Fruit fly (Drosophila melanogaster) whole organism, embryonic: ENCODE results near the gene Sld5.

Experiments used
- CG10147 ChIP-seq: fragments of 200-800 bp; sonication (Bioruptor generic); optimal IDR thresholded peaks from 2 replicates; lab custom pipeline; 2019; ENCODE audit warnings: missing biosample characterization, mild to moderate bottlenecking, missing genetic modification characterization, moderate library complexity
- CG10209 ChIP-seq: fragments of 200-800 bp; sonication (Bioruptor generic); optimal IDR thresholded peaks from 3 replicates; lab custom pipeline; 2017; ENCODE audit warnings: missing biosample characterization, mild to moderate bottlenecking, missing genetic modification characterization, missing genetic modification reagents
- CG10267 ChIP-seq: fragments of 200-800 bp; sonication (Bioruptor generic); optimal IDR thresholded peaks from 2 replicates; lab custom pipeline; 2018; ENCODE audit warnings: missing biosample characterization, mild to moderate bottlenecking, missing genetic modification characterization, moderate library complexity
- CG10979 ChIP-seq: fragments of 200-800 bp; sonication (Bioruptor generic); optimal IDR thresholded peaks from 2 replicates; lab custom pipeline; 2018; ENCODE audit warnings: missing biosample characterization, mild to moderate bottlenecking, missing genetic modification characterization, moderate library complexity
- CG11085 ChIP-seq: fragments of 200-800 bp; sonication (Bioruptor generic); IDR thresholded peaks from 2 replicates; pipeline ENCODE4 v1.3.6; 2022; ENCODE audit warnings: missing biosample characterization, missing genetic modification characterization
- CG12071 ChIP-seq: fragments of 200-800 bp; sonication (Bioruptor generic); optimal IDR thresholded peaks from 3 replicates; lab custom pipeline; 2018; ENCODE audit warnings: missing biosample characterization, mild to moderate bottlenecking, missing genetic modification characterization
- CG12155 ChIP-seq: fragments of 200-800 bp; sonication (Bioruptor generic); optimal IDR thresholded peaks from 3 replicates; lab custom pipeline; 2016; ENCODE audit warnings: missing biosample characterization, missing genetic modification characterization
- CG12219 ChIP-seq: fragments of 200-800 bp; sonication (Bioruptor generic); optimal IDR thresholded peaks from 3 replicates; lab custom pipeline; 2018; ENCODE audit warnings: missing biosample characterization, mild to moderate bottlenecking, missing genetic modification characterization
- CG12299 ChIP-seq: fragments of 200-800 bp; sonication (Bioruptor generic); optimal IDR thresholded peaks from 2 replicates; lab custom pipeline; 2018; ENCODE audit warnings: missing biosample characterization, mild to moderate bottlenecking, missing genetic modification characterization
- CG1602 ChIP-seq: fragments of 200-800 bp; sonication (Bioruptor generic); optimal IDR thresholded peaks from 3 replicates; lab custom pipeline; 2016; ENCODE audit warnings: missing biosample characterization, missing genetic modification characterization
- CG1647 ChIP-seq: fragments of 200-800 bp; sonication (Bioruptor generic); optimal IDR thresholded peaks from 3 replicates; lab custom pipeline; 2016; ENCODE audit warnings: missing biosample characterization, missing genetic modification characterization
- CG17612 ChIP-seq: fragments of 200-800 bp; sonication (Bioruptor generic); IDR thresholded peaks from 2 replicates; pipeline ENCODE4 v1.3.6; 2022; ENCODE audit warnings: missing biosample characterization, missing genetic modification characterization
- CG17802 ChIP-seq: fragments of 200-800 bp; sonication (Bioruptor generic); optimal IDR thresholded peaks from 2 replicates; lab custom pipeline; 2018; ENCODE audit warnings: missing biosample characterization, mild to moderate bottlenecking, missing genetic modification characterization, moderate library complexity
- CG18476 ChIP-seq: fragments of 200-800 bp; sonication (Bioruptor generic); optimal IDR thresholded peaks from 2 replicates; lab custom pipeline; 2016; ENCODE audit warnings: missing biosample characterization, mild to moderate bottlenecking, missing genetic modification characterization
- CG30020 ChIP-seq: fragments of 200-800 bp; optimal IDR thresholded peaks from 2 replicates; lab custom pipeline; 2019; ENCODE audit warnings: missing biosample characterization, mild to moderate bottlenecking, missing genetic modification characterization, moderate library complexity
- CG3163 ChIP-seq: fragments of 200-800 bp; sonication (Bioruptor generic); optimal IDR thresholded peaks from 3 replicates; lab custom pipeline; 2016; ENCODE audit warnings: missing biosample characterization, missing genetic modification characterization
- CG4617 ChIP-seq: fragments of 200-800 bp; sonication (Bioruptor generic); optimal IDR thresholded peaks from 3 replicates; lab custom pipeline; 2016; ENCODE audit warnings: missing biosample characterization, missing genetic modification characterization, borderline replicate concordance
- CG7357 ChIP-seq: fragments of 200-800 bp; sonication (Bioruptor generic); IDR thresholded peaks from 3 replicates; pipeline ENCODE4 v1.3.6; 2022; ENCODE audit warnings: missing biosample characterization, missing genetic modification characterization
- CG7928 ChIP-seq: fragments of 200-800 bp; sonication (Bioruptor generic); optimal IDR thresholded peaks from 2 replicates; lab custom pipeline; 2017; ENCODE audit warnings: missing biosample characterization, mild to moderate bottlenecking, missing genetic modification characterization
- CG8765 ChIP-seq: fragments of 200-800 bp; sonication (Bioruptor generic); IDR thresholded peaks from 2 replicates; pipeline ENCODE4 v1.3.6; 2022; ENCODE audit warnings: missing biosample characterization, missing genetic modification characterization
- CkIIα-i1 ChIP-seq: fragments of 200-800 bp; sonication (Bioruptor generic); IDR thresholded peaks from 2 replicates; pipeline ENCODE4 v1.3.6; 2022; ENCODE audit warnings: missing biosample characterization, missing genetic modification characterization
- Dad ChIP-seq: fragments of 200-800 bp; sonication (Bioruptor generic); optimal IDR thresholded peaks from 3 replicates; lab custom pipeline; 2016; ENCODE audit warnings: missing biosample characterization, missing genetic modification characterization
- Dfd ChIP-seq, 2 experiments: fragments of >200 bp; optimal IDR thresholded peaks; 2 replicates each; lab custom pipeline; 2017; ENCODE audit warnings: missing biosample characterization in 2 of 2, missing genetic modification characterization in 2 of 2
- Doc3 ChIP-seq: fragments of 200-800 bp; sonication (Bioruptor generic); IDR thresholded peaks from 3 replicates; pipeline ENCODE4 v1.3.6; 2022; ENCODE audit warnings: missing biosample characterization, missing genetic modification characterization; ENCODE audit not compliant: partially characterized antibody
- ERR ChIP-seq: fragments of 200-800 bp; sonication (Bioruptor generic); optimal IDR thresholded peaks from 2 replicates; lab custom pipeline; 2016; ENCODE audit warnings: missing biosample characterization, missing genetic modification characterization
- Fer1 ChIP-seq: fragments of 200-800 bp; sonication (Bioruptor generic); optimal IDR thresholded peaks from 2 replicates; lab custom pipeline; 2017; ENCODE audit warnings: missing biosample characterization, mild to moderate bottlenecking, missing genetic modification characterization
- GATAe ChIP-seq: fragments of 200-800 bp; sonication (Bioruptor generic); conservative IDR thresholded peaks from 2 replicates; pipeline ENCODE4 v1.3.6; 2022; ENCODE audit warnings: missing biosample characterization, missing genetic modification characterization
- HLH4C ChIP-seq: fragments of 200-800 bp; sonication (Bioruptor generic); IDR thresholded peaks from 3 replicates; pipeline ENCODE4 v1.3.6; 2022; ENCODE audit warnings: missing biosample characterization, missing genetic modification characterization; ENCODE audit not compliant: partially characterized antibody
- Hsf ChIP-seq: fragments of 200-800 bp; sonication (Bioruptor generic); optimal IDR thresholded peaks from 3 replicates; lab custom pipeline; 2016; ENCODE audit warnings: missing biosample characterization, missing genetic modification characterization
- MTF-1 ChIP-seq: fragments of 200-800 bp; sonication (Bioruptor generic); optimal IDR thresholded peaks from 2 replicates; lab custom pipeline; 2018; ENCODE audit warnings: missing biosample characterization, mild to moderate bottlenecking, missing genetic modification characterization, borderline replicate concordance
- NFAT ChIP-seq: fragments of 200-800 bp; sonication (Bioruptor generic); IDR thresholded peaks from 2 replicates; pipeline ENCODE4 v1.3.6; 2022; ENCODE audit warnings: missing biosample characterization, missing genetic modification characterization
- Scr ChIP-seq: fragments of 200-800 bp; sonication (Bioruptor generic); IDR thresholded peaks from 2 replicates; pipeline ENCODE4 v1.3.6; 2022; ENCODE audit warnings: missing biosample characterization, missing genetic modification characterization; ENCODE audit not compliant: partially characterized antibody
- Sry-δ ChIP-seq: fragments of 200-800 bp; sonication (Bioruptor generic); optimal IDR thresholded peaks from 2 replicates; lab custom pipeline; 2016; ENCODE audit warnings: missing biosample characterization, missing genetic modification characterization
- Tbp ChIP-seq: fragments of >200 bp; optimal IDR thresholded peaks from 2 replicates; lab custom pipeline; 2018; ENCODE audit warnings: missing biosample characterization, missing genetic modification characterization
- ab ChIP-seq: fragments of 200-800 bp; sonication (Bioruptor generic); optimal IDR thresholded peaks from 2 replicates; lab custom pipeline; 2016; ENCODE audit warnings: missing biosample characterization, missing genetic modification characterization
- chinmo ChIP-seq: fragments of 200-800 bp; sonication (Bioruptor generic); IDR thresholded peaks from 4 replicates; pipeline ENCODE4 v1.3.6; 2022; ENCODE audit warnings: missing biosample characterization, missing genetic modification characterization; ENCODE audit not compliant: partially characterized antibody
- ci ChIP-seq: fragments of 200-800 bp; sonication (Bioruptor generic); IDR thresholded peaks from 3 replicates; pipeline ENCODE4 v1.3.6; 2022; ENCODE audit warnings: missing biosample characterization, missing genetic modification characterization
- croc ChIP-seq: fragments of 200-800 bp; sonication (Bioruptor generic); conservative IDR thresholded peaks from 3 replicates; pipeline ENCODE4 v1.3.6; 2022; ENCODE audit warnings: missing biosample characterization, missing genetic modification characterization
- cwo ChIP-seq: fragments of 200-800 bp; sonication (Bioruptor generic); optimal IDR thresholded peaks from 3 replicates; lab custom pipeline; 2017; ENCODE audit warnings: missing biosample characterization, missing genetic modification characterization, mild to moderate bottlenecking, moderate library complexity, missing genetic modification reagents
- ftz-f1 ChIP-seq: fragments of 200-800 bp; sonication (Bioruptor generic); optimal IDR thresholded peaks from 2 replicates; lab custom pipeline; 2016; ENCODE audit warnings: missing biosample characterization, missing genetic modification characterization
- gcm2 ChIP-seq: fragments of 200-800 bp; sonication (Bioruptor generic); optimal IDR thresholded peaks from 2 replicates; lab custom pipeline; 2016; ENCODE audit warnings: missing biosample characterization, missing genetic modification characterization
- hbn ChIP-seq: fragments of 200-800 bp; sonication (Bioruptor generic); IDR thresholded peaks from 2 replicates; pipeline ENCODE4 v1.3.6; 2022; ENCODE audit warnings: missing biosample characterization, missing genetic modification characterization; ENCODE audit not compliant: partially characterized antibody
- lbe ChIP-seq: fragments of 200-800 bp; sonication (Bioruptor generic); optimal IDR thresholded peaks from 2 replicates; lab custom pipeline; 2016; ENCODE audit warnings: missing biosample characterization, mild to moderate bottlenecking, missing genetic modification characterization
- onecut ChIP-seq: fragments of 200-800 bp; sonication (Bioruptor generic); IDR thresholded peaks from 2 replicates; pipeline ENCODE4 v1.3.6; 2022; ENCODE audit warnings: missing biosample characterization, missing genetic modification characterization
- pnt ChIP-seq: fragments of 200-800 bp; sonication (Bioruptor generic); optimal IDR thresholded peaks from 3 replicates; lab custom pipeline; 2016; ENCODE audit warnings: missing biosample characterization, missing genetic modification characterization
- ranshi ChIP-seq: fragments of 200-800 bp; sonication (Bioruptor generic); IDR thresholded peaks from 2 replicates; pipeline ENCODE4 v1.3.6; 2022; ENCODE audit warnings: missing biosample characterization, missing genetic modification characterization
- repo ChIP-seq: fragments of 200-800 bp; sonication (Bioruptor generic); optimal IDR thresholded peaks from 2 replicates; lab custom pipeline; 2016; ENCODE audit warnings: missing biosample characterization, missing genetic modification characterization
- unpg ChIP-seq: fragments of 200-800 bp; sonication (Bioruptor generic); optimal IDR thresholded peaks from 3 replicates; lab custom pipeline; 2018; ENCODE audit warnings: missing biosample characterization, mild to moderate bottlenecking, missing genetic modification characterization, moderate library complexity
- wek ChIP-seq: fragments of 200-800 bp; sonication (Bioruptor generic); optimal IDR thresholded peaks from 3 replicates; lab custom pipeline; 2018; ENCODE audit warnings: missing biosample characterization, mild to moderate bottlenecking, missing genetic modification characterization, moderate library complexity
- zen ChIP-seq: fragments of 200-800 bp; sonication (Bioruptor generic); optimal IDR thresholded peaks from 3 replicates; lab custom pipeline; 2018; ENCODE audit warnings: missing biosample characterization, mild to moderate bottlenecking, missing genetic modification characterization, moderate library complexity

Gene Sld5

dm6 chr3R:26098502-26099210 lies 42.3 kb upstream of the Sld5 start, which contains the start of gene dysf (continued):
- TF ChIP-seq CG11085 (GFP tag; lab: Robert Waterston, UW) (peak; percentile 18; the same call in 1 of the 2 replicates), lbe (GFP tag; lab: Kevin White, UChicago) (no peak), CG17802 (tag; lab: Kevin White, UChicago) (no peak), CG1602 (GFP tag; lab: Kevin White, UChicago) (peak; percentile 60), CG1647 (GFP tag; lab: Kevin White, UChicago) (no peak), croc (GFP tag; lab: Robert Waterston, UW) (no peak; the same call in 2 of the 3 replicates), zen (tag; lab: Kevin White, UChicago) (peak; percentile 77), ERR (no peak), chinmo (GFP tag; lab: Robert Waterston, UW) (no peak), cwo (GFP tag; lab: Kevin White, UChicago) (peak; percentile 10), CG12299 (tag; lab: Kevin White, UChicago) (no peak), Sry-δ (GFP tag; lab: Kevin White, UChicago) (no peak), Fer1 (GFP tag; lab: Kevin White, UChicago) (no peak), wek (no peak), onecut (GFP tag; lab: Robert Waterston, UW) (no peak), Dfd (GFP tag; optimal IDR thresholded peaks at IDR 0.05; lab: Kevin White, UChicago) (no peak), CG30020 (tag; lab: Kevin White, UChicago) (no peak), CG18476 (GFP tag; lab: Kevin White, UChicago) (peak; percentile 47), CG10267 (peak; percentile 80), CG3163 (GFP tag; lab: Kevin White, UChicago) (no peak), ab (no peak), CG12071 (GFP tag; lab: Kevin White, UChicago) (no peak), CG10979 (tag; lab: Kevin White, UChicago) (peak; percentile 89), pnt (GFP tag; lab: Kevin White, UChicago) (no peak), CG7357 (GFP tag; lab: Robert Waterston, UW) (0 out of 3 replicates have a peak, but pooled peaks have one; percentile 10), CG4617 (GFP tag; lab: Kevin White, UChicago) (no peak), gcm2 (no peak), unpg (GFP tag; lab: Kevin White, UChicago) (peak; percentile 30), CG12219 (no peak), MTF-1 (GFP tag; lab: Kevin White, UChicago) (no peak), Doc3 (GFP tag; lab: Robert Waterston, UW) (no peak), NFAT (no peak), CG17612 (GFP tag; lab: Robert Waterston, UW) (no peak), CkIIα-i1 (GFP tag; lab: Robert Waterston, UW) (no peak), repo (GFP tag; lab: Kevin White, UChicago) (no peak), CG10209 (GFP tag; lab: Kevin White, UChicago) (peak; percentile 72), CG10147 (peak; percentile 46), Tbp (GFP tag; lab: Kevin White, UChicago) (no peak), Hsf (GFP tag; lab: Kevin White, UChicago) (no peak), Scr (GFP tag; lab: Robert Waterston, UW) (no peak), Dad (GFP tag; lab: Kevin White, UChicago) (no peak), GATAe (GFP tag; lab: Robert Waterston, UW) (no peak), HLH4C (no peak), hbn (GFP tag; lab: Robert Waterston, UW) (no peak), CG8765 (no peak), ci (GFP tag; lab: Robert Waterston, UW) (no peak), CG7928 (GFP tag; lab: Kevin White, UChicago) (no peak), CG12155 (GFP tag; lab: Kevin White, UChicago) (peak; percentile 26), ranshi (GFP tag; lab: Robert Waterston, UW) (no peak), ftz-f1 (GFP tag; lab: Kevin White, UChicago) (no peak)
